Fruit fly (Drosophila melanogaster) whole organism, embryonic: ENCODE data around the gene PK2-R2.

Experiments
- Bteb2 ChIP-seq: fragments of 200-800 bp; sonication (Bioruptor generic); optimal IDR thresholded peaks from 2 replicates; lab custom pipeline; 2016; ENCODE audit warnings: missing biosample characterization, missing genetic modification characterization
- CG10147 ChIP-seq: fragments of 200-800 bp; sonication (Bioruptor generic); optimal IDR thresholded peaks from 2 replicates; lab custom pipeline; 2019; ENCODE audit warnings: missing biosample characterization, mild to moderate bottlenecking, missing genetic modification characterization, moderate library complexity
- CG10431 ChIP-seq: fragments of 200-800 bp; sonication (Bioruptor generic); optimal IDR thresholded peaks from 3 replicates; lab custom pipeline; 2018; ENCODE audit warnings: missing biosample characterization, mild to moderate bottlenecking, missing genetic modification characterization
- CG15696 ChIP-seq: fragments of 200-800 bp; sonication (Bioruptor generic); optimal IDR thresholded peaks from 2 replicates; lab custom pipeline; 2019; ENCODE audit warnings: missing biosample characterization, mild to moderate bottlenecking, missing genetic modification characterization, moderate library complexity
- CG16863 ChIP-seq: fragments of 200-800 bp; sonication (Bioruptor generic); optimal IDR thresholded peaks from 3 replicates; lab custom pipeline; 2016; ENCODE audit warnings: missing biosample characterization, missing genetic modification characterization
- CG17359 ChIP-seq: fragments of 200-800 bp; sonication (Bioruptor generic); optimal IDR thresholded peaks from 3 replicates; lab custom pipeline; 2018; ENCODE audit warnings: missing biosample characterization, mild to moderate bottlenecking, missing genetic modification characterization, moderate library complexity
- CG17361 ChIP-seq: fragments of 200-800 bp; sonication (Bioruptor generic); IDR thresholded peaks from 3 replicates; pipeline ENCODE4 v1.3.6; 2022; ENCODE audit warnings: missing biosample characterization, missing genetic modification characterization
- CG17802 ChIP-seq: fragments of 200-800 bp; sonication (Bioruptor generic); optimal IDR thresholded peaks from 2 replicates; lab custom pipeline; 2018; ENCODE audit warnings: missing biosample characterization, mild to moderate bottlenecking, missing genetic modification characterization, moderate library complexity
- CG2116 ChIP-seq: fragments of 200-800 bp; sonication (Bioruptor generic); optimal IDR thresholded peaks from 3 replicates; lab custom pipeline; 2018; ENCODE audit warnings: missing biosample characterization, mild to moderate bottlenecking, missing genetic modification characterization
- CG31441 ChIP-seq: fragments of 200-800 bp; sonication (Bioruptor generic); IDR thresholded peaks from 2 replicates; pipeline ENCODE4 v1.3.6; 2022; ENCODE audit warnings: missing biosample characterization, missing genetic modification characterization
- CG34376 ChIP-seq: fragments of 200-800 bp; sonication (Bioruptor generic); optimal IDR thresholded peaks from 2 replicates; lab custom pipeline; 2018; ENCODE audit warnings: missing biosample characterization, mild to moderate bottlenecking, missing genetic modification characterization
- CG3726 ChIP-seq: fragments of 200-800 bp; sonication (Bioruptor generic); IDR thresholded peaks from 3 replicates; pipeline ENCODE4, ENCODE4 v1.3.6; 2022; ENCODE audit warnings: missing biosample characterization, missing genetic modification characterization
- CG5180 ChIP-seq: fragments of 200-800 bp; sonication (Bioruptor generic); optimal IDR thresholded peaks from 3 replicates; lab custom pipeline; 2017; ENCODE audit warnings: missing biosample characterization, missing genetic modification characterization, mild to moderate bottlenecking, moderate library complexity, missing genetic modification reagents
- CG6791 ChIP-seq: fragments of 200-800 bp; sonication (Bioruptor generic); IDR thresholded peaks from 3 replicates; pipeline ENCODE4 v1.3.6; 2022; ENCODE audit warnings: missing biosample characterization, missing genetic modification characterization; ENCODE audit not compliant: partially characterized antibody
- CG8281 ChIP-seq: fragments of 200-800 bp; sonication (Bioruptor generic); optimal IDR thresholded peaks from 2 replicates; lab custom pipeline; 2018; ENCODE audit warnings: missing biosample characterization, mild to moderate bottlenecking, missing genetic modification characterization, moderate library complexity
- CG8924 ChIP-seq: fragments of 200-800 bp; optimal IDR thresholded peaks from 3 replicates; lab custom pipeline; 2019; ENCODE audit warnings: missing biosample characterization, mild to moderate bottlenecking, missing genetic modification characterization, moderate library complexity
- Camta ChIP-seq: fragments of 200-800 bp; sonication (Bioruptor generic); optimal IDR thresholded peaks from 2 replicates; lab custom pipeline; 2016; ENCODE audit warnings: missing biosample characterization, missing genetic modification characterization
- Dip3 ChIP-seq: fragments of 200-800 bp; sonication (Bioruptor generic); optimal IDR thresholded peaks from 3 replicates; lab custom pipeline; 2016; ENCODE audit warnings: missing biosample characterization, missing genetic modification characterization
- Fer3 ChIP-seq: fragments of 200-800 bp; sonication (Bioruptor generic); optimal IDR thresholded peaks from 2 replicates; lab custom pipeline; 2018; ENCODE audit warnings: missing biosample characterization, mild to moderate bottlenecking, missing genetic modification characterization, moderate library complexity
- Gug ChIP-seq: fragments of 200-800 bp; sonication (Bioruptor generic); IDR thresholded peaks from 4 replicates; pipeline ENCODE4 v1.3.6; 2022; ENCODE audit warnings: missing biosample characterization, missing genetic modification characterization
- HLH3B ChIP-seq: fragments of 200-800 bp; sonication (Bioruptor generic); IDR thresholded peaks from 2 replicates; pipeline ENCODE4 v1.3.6; 2022; ENCODE audit warnings: missing biosample characterization, missing genetic modification characterization
- HLH4C ChIP-seq: fragments of 200-800 bp; sonication (Bioruptor generic); IDR thresholded peaks from 3 replicates; pipeline ENCODE4 v1.3.6; 2022; ENCODE audit warnings: missing biosample characterization, missing genetic modification characterization; ENCODE audit not compliant: partially characterized antibody
- HmgD ChIP-seq: fragments of 200-800 bp; sonication (Bioruptor generic); optimal IDR thresholded peaks from 3 replicates; lab custom pipeline; 2016; ENCODE audit warnings: missing biosample characterization, missing genetic modification characterization
- Hmr ChIP-seq: fragments of 200-800 bp; sonication (Bioruptor generic); optimal IDR thresholded peaks from 3 replicates; lab custom pipeline; 2017; ENCODE audit warnings: mild to moderate bottlenecking, missing biosample characterization, missing genetic modification reagents, missing genetic modification characterization
- Nf-YC ChIP-seq: fragments of 200-800 bp; optimal IDR thresholded peaks from 3 replicates; lab custom pipeline; 2019; ENCODE audit warnings: missing biosample characterization, mild to moderate bottlenecking, missing genetic modification characterization, moderate library complexity
- Pdp1 ChIP-seq, 2 experiments: fragments of 200-800 bp; sonication (Bioruptor generic); optimal IDR thresholded peaks; 3 replicates each; lab custom pipeline; 2016; ENCODE audit warnings: missing biosample characterization in 2 of 2, missing genetic modification characterization in 2 of 2, mild to moderate bottlenecking in 1 of 2, moderate library complexity in 1 of 2
- Tbp ChIP-seq: fragments of >200 bp; optimal IDR thresholded peaks from 2 replicates; lab custom pipeline; 2018; ENCODE audit warnings: missing biosample characterization, missing genetic modification characterization
- bab2 ChIP-seq: fragments of 200-800 bp; sonication (Bioruptor generic); optimal IDR thresholded peaks from 2 replicates; lab custom pipeline; 2016; ENCODE audit warnings: missing biosample characterization, missing genetic modification characterization
- bsh ChIP-seq, 2 experiments: fragments of 200-800 bp; sonication (Bioruptor generic); optimal IDR thresholded peaks; 2 replicates each; lab custom pipeline; 2017 to 2018; ENCODE audit warnings: mild to moderate bottlenecking in 2 of 2, missing biosample characterization in 2 of 2, missing genetic modification characterization in 2 of 2, moderate library complexity in 1 of 2
- crp ChIP-seq, 2 experiments: fragments of 200-800 bp; sonication (Bioruptor generic); optimal IDR thresholded peaks; 2 replicates in 1 of 2; 3 replicates in 1 of 2; lab custom pipeline; 2017; ENCODE audit warnings: missing biosample characterization in 2 of 2, missing genetic modification characterization in 2 of 2, mild to moderate bottlenecking in 1 of 2, moderate library complexity in 1 of 2
- disco-r ChIP-seq: fragments of 200-800 bp; sonication (Bioruptor generic); optimal IDR thresholded peaks from 2 replicates; lab custom pipeline; 2016; ENCODE audit warnings: missing biosample characterization, missing genetic modification characterization
- dmrt11E ChIP-seq: fragments of 200-800 bp; sonication (Bioruptor generic); optimal IDR thresholded peaks from 3 replicates; lab custom pipeline; 2018; ENCODE audit warnings: missing biosample characterization, mild to moderate bottlenecking, missing genetic modification characterization, moderate library complexity
- dysf ChIP-seq: fragments of 200-800 bp; sonication (Bioruptor generic); IDR thresholded peaks from 3 replicates; pipeline ENCODE4 v1.3.6; 2022; ENCODE audit warnings: missing biosample characterization, missing genetic modification characterization
- fd3F ChIP-seq: fragments of 200-800 bp; sonication (Bioruptor generic); optimal IDR thresholded peaks from 2 replicates; lab custom pipeline; 2018; ENCODE audit warnings: missing biosample characterization, mild to moderate bottlenecking, missing genetic modification characterization, moderate library complexity
- fd64A ChIP-seq: fragments of 200-800 bp; sonication (Bioruptor generic); optimal IDR thresholded peaks from 3 replicates; lab custom pipeline; 2018; ENCODE audit warnings: missing biosample characterization, mild to moderate bottlenecking, missing genetic modification characterization
- hkb ChIP-seq, 2 experiments: fragments of 200-800 bp in 1 of 2; fragments of >200 bp in 1 of 2; sonication (Bioruptor generic) in 1 of 2; IDR thresholded peaks in 1 of 2; optimal IDR thresholded peaks in 1 of 2; 2 replicates each; pipeline versions ENCODE4 v1.3.6 to Lab custom; 2017 to 2022; ENCODE audit warnings: missing biosample characterization in 1 of 2, missing genetic modification characterization in 1 of 2
- kni ChIP-seq: fragments of 200-800 bp; sonication (Bioruptor generic); optimal IDR thresholded peaks from 3 replicates; lab custom pipeline; 2017; ENCODE audit warnings: mild to moderate bottlenecking, missing biosample characterization, missing genetic modification reagents, missing genetic modification characterization
- lab ChIP-seq: fragments of 200-800 bp; sonication (Bioruptor generic); optimal IDR thresholded peaks from 3 replicates; lab custom pipeline; 2017; ENCODE audit warnings: missing biosample characterization, missing genetic modification characterization, mild to moderate bottlenecking, moderate library complexity, missing genetic modification reagents
- mam ChIP-seq: fragments of 200-800 bp; sonication (Bioruptor generic); optimal IDR thresholded peaks from 3 replicates; lab custom pipeline; 2016; ENCODE audit warnings: missing biosample characterization, missing genetic modification characterization
- pum ChIP-seq: fragments of 200-800 bp; sonication (Bioruptor generic); optimal IDR thresholded peaks from 2 replicates; lab custom pipeline; 2016; ENCODE audit warnings: missing biosample characterization, missing genetic modification characterization
- rib ChIP-seq: fragments of 200-800 bp; sonication (Bioruptor generic); IDR thresholded peaks from 2 replicates; pipeline ENCODE4 v1.3.6; 2022; ENCODE audit warnings: missing biosample characterization, missing genetic modification characterization
- sr ChIP-seq: fragments of 200-800 bp; sonication (Bioruptor generic); IDR thresholded peaks from 3 replicates; pipeline ENCODE4 v1.3.6; 2022; ENCODE audit warnings: missing biosample characterization, missing genetic modification characterization
- stc ChIP-seq: fragments of 200-800 bp; sonication (Bioruptor generic); IDR thresholded peaks from 2 replicates; pipeline ENCODE4 v1.3.6; 2022; ENCODE audit warnings: missing biosample characterization, missing genetic modification characterization
- tin ChIP-seq: fragments of 200-800 bp; sonication (Bioruptor generic); optimal IDR thresholded peaks from 3 replicates; lab custom pipeline; 2016; ENCODE audit warnings: missing biosample characterization, missing genetic modification characterization
- tll ChIP-seq, 2 experiments: fragments of 200-800 bp in 1 of 2; fragments of >200 bp in 1 of 2; sonication (Bioruptor generic) in 1 of 2; optimal IDR thresholded peaks; 2 replicates each; lab custom pipeline; 2017 to 2019; ENCODE audit warnings: missing biosample characterization in 2 of 2, missing genetic modification characterization in 2 of 2, mild to moderate bottlenecking in 1 of 2, moderate library complexity in 1 of 2
- twi ChIP-seq: fragments of 200-800 bp; optimal IDR thresholded peaks from 2 replicates; lab custom pipeline; 2019; ENCODE audit warnings: missing biosample characterization, mild to moderate bottlenecking, missing genetic modification characterization, moderate library complexity
- wor ChIP-seq: fragments of 200-800 bp; sonication (Bioruptor generic); IDR thresholded peaks from 2 replicates; pipeline ENCODE4 v1.3.6; 2022; ENCODE audit warnings: missing biosample characterization, missing genetic modification characterization

PK2-R2 gene

DNA sequence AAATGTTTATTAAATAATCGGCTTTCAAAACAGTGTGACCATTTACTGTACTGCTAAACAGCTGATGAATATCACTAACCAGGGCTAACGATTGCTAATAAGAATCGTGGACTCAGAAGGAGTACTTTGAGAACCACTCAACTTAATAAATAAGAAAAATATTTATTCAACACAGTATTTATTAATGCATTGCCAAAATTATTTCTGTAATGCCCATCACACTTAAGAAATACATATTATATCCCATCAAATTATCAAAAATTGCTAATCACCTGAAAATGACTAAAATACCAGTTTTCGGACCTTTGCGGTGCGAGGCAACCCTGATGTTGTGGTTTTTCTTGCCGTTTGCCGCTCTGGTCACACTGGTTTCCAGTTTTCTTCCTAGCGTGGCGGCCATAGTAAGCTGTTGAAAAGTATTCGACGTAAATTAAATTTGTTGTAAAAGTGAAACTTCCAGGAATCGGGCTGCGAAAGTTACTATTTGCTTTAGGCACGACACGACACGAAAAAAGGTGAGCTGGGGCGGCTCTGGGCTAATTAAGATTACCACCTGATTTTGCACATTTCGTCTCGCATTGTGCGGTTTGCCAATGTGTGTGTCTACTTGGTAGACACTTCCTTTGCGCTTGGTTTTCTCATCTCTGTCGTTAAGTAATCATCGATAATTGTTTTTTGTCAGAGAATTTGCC lies 47.9 kb upstream of the PK2-R2 start, which contains the start of the genes mRpS21 and Droj2 (continued):
- TF ChIP-seq Fer3 (tag; lab: Kevin White, UChicago) (peak; percentile 47), CG10147 (peak; percentile 60), CG2116 (GFP tag; lab: Kevin White, UChicago) (peak; percentile 96), dmrt11E (peak; percentile 54), crp (GFP tag; optimal IDR thresholded peaks at IDR 0.05; lab: Kevin White, UChicago) (peak; percentile 85 to 97), hkb (optimal IDR thresholded peaks at IDR 0.05; lab: Kevin White, UChicago) (peak; percentile 35), hkb (GFP tag; IDR thresholded peaks at IDR 0.05; lab: Robert Waterston, UW) (no peak; the same call in 1 of the 2 replicates), bsh (GFP tag; optimal IDR thresholded peaks at IDR 0.05; lab: Kevin White, UChicago) (peak in 1 of 2 experiments; percentile 36), CG31441 (peak; percentile 69), stc (GFP tag; lab: Robert Waterston, UW) (no peak), HmgD (GFP tag; lab: Kevin White, UChicago) (no peak), fd64A (GFP tag; lab: Kevin White, UChicago) (no peak), Hmr (GFP tag; lab: Kevin White, UChicago) (peak; percentile 63), CG17802 (tag; lab: Kevin White, UChicago) (no peak), Tbp (GFP tag; lab: Kevin White, UChicago) (peak; percentile 20), HLH4C (GFP tag; lab: Robert Waterston, UW) (no peak), CG34376 (GFP tag; lab: Kevin White, UChicago) (peak; percentile 50), CG8924 (tag; lab: Kevin White, UChicago) (peak; percentile 83), tll (GFP tag; optimal IDR thresholded peaks at IDR 0.05; lab: Kevin White, UChicago) (peak in 1 of 2 experiments; percentile 28), lab (GFP tag; lab: Kevin White, UChicago) (peak; percentile 44), CG17361 (GFP tag; lab: Robert Waterston, UW) (peak; percentile 77), twi (tag; lab: Kevin White, UChicago) (peak; percentile 63), CG3726 (no peak), bab2 (GFP tag; lab: Kevin White, UChicago) (no peak), Nf-YC (peak; percentile 67), CG6791 (GFP tag; lab: Robert Waterston, UW) (peak; percentile 30; the same call in 2 of the 3 replicates), disco-r (GFP tag; lab: Kevin White, UChicago) (no peak), rib (GFP tag; lab: Robert Waterston, UW) (peak; percentile 31; the same call in 1 of the 2 replicates), sr (GFP tag; lab: Robert Waterston, UW) (0 out of 3 replicates have a peak, but pooled peaks have one; percentile 19), CG15696 (tag; lab: Kevin White, UChicago) (peak; percentile 57), pum (GFP tag; lab: Kevin White, UChicago) (peak; percentile 17), Dip3 (GFP tag; lab: Kevin White, UChicago) (peak; percentile 44), tin (GFP tag; lab: Kevin White, UChicago) (peak; percentile 57), CG17359 (tag; lab: Kevin White, UChicago) (peak; percentile 9), kni (GFP tag; lab: Kevin White, UChicago) (peak; percentile 47), mam (GFP tag; lab: Kevin White, UChicago) (peak; percentile 61), CG8281 (tag; lab: Kevin White, UChicago) (no peak), wor (GFP tag; lab: Robert Waterston, UW) (no peak), CG10431 (GFP tag; lab: Kevin White, UChicago) (peak; percentile 29), HLH3B (peak; percentile 21; the same call in 1 of the 2 replicates), CG16863 (peak; percentile 6), fd3F (peak; percentile 48), CG5180 (GFP tag; lab: Kevin White, UChicago) (no peak), Gug (GFP tag; lab: Robert Waterston, UW) (0 out of 4 replicates have a peak, but pooled peaks have one; percentile 12), Bteb2 (no peak), Camta (GFP tag; lab: Kevin White, UChicago) (peak; percentile 7), dysf (GFP tag; lab: Robert Waterston, UW) (peak; percentile 56; the same call in 2 of the 3 replicates), Pdp1 (GFP tag; optimal IDR thresholded peaks at IDR 0.05; lab: Kevin White, UChicago) (peak; percentile 38 to 78)
